Fruit fly (Drosophila melanogaster) whole organism: Measurements from ENCODE around the gene Ccp84Ad.

Experiments
- Dll ChIP-seq: fragments of >200 bp; optimal IDR thresholded peaks from 2 replicates; lab custom pipeline; 2017
- EcR ChIP-seq, 2 experiments: fragments of >200 bp; optimal IDR thresholded peaks; 2 replicates each; lab custom pipeline; 2017; ENCODE audit warnings: missing biosample characterization in 2 of 2, missing genetic modification characterization in 2 of 2, missing genetic modification reagents in 2 of 2
- psq ChIP-seq: fragments of >200 bp; optimal IDR thresholded peaks from 2 replicates; lab custom pipeline; 2017
- usp ChIP-seq: fragments of >200 bp; optimal IDR thresholded peaks from 2 replicates; lab custom pipeline; 2017; ENCODE audit warnings: missing biosample characterization, missing genetic modification characterization, mixed read lengths

- no peak for TF ChIP-seq psq (lab: Kevin White, UChicago)
- no peak for TF ChIP-seq usp
- no peak for TF ChIP-seq Dll (lab: Kevin White, UChicago)
- no peak for TF ChIP-seq EcR (GFP tag; optimal IDR thresholded peaks at IDR 0.05; lab: Kevin White, UChicago)
Measured at dm6 chr3R:6665117-6665654, 27.3 kb upstream of the Ccp84Ad start.
